Worm (Caenorhabditis elegans) whole organism, mixed stage, embryonic: Measurements from ENCODE around the gene sams-1.

Source experiments
- blmp-1 ChIP-seq: fragments of 150-350 bp; optimal IDR thresholded peaks from 2 replicates; lab custom pipeline; 2014; ENCODE audit warnings: missing biosample characterization, missing genetic modification characterization
- ceh-43 ChIP-seq: fragments of 200-800 bp; sonication (Bioruptor generic); optimal IDR thresholded peaks from 2 replicates; lab custom pipeline; 2018; ENCODE audit warnings: mild to moderate bottlenecking, missing genetic modification characterization, moderate library complexity, missing compliant biosample characterization
- ces-1 ChIP-seq: fragments of 150-350 bp; optimal IDR thresholded peaks from 2 replicates; lab custom pipeline; 2014; ENCODE audit warnings: missing biosample characterization, missing genetic modification reagents, missing genetic modification characterization
- flh-1 ChIP-seq: fragments of 200-800 bp; sonication (Bioruptor generic); optimal IDR thresholded peaks from 2 replicates; lab custom pipeline; 2018; ENCODE audit warnings: mild to moderate bottlenecking, missing genetic modification characterization, moderate library complexity, missing compliant biosample characterization
- lin-13 ChIP-seq: fragments of 150-350 bp; optimal IDR thresholded peaks from 2 replicates; lab custom pipeline; 2014; ENCODE audit warnings: missing biosample characterization, missing genetic modification characterization
- lin-32 ChIP-seq: fragments of 200-800 bp; sonication (Bioruptor generic); optimal IDR thresholded peaks from 2 replicates; lab custom pipeline; 2018; ENCODE audit warnings: mild to moderate bottlenecking, missing genetic modification characterization, missing compliant biosample characterization
- lsy-2 ChIP-seq: fragments of 150-350 bp; optimal IDR thresholded peaks from 2 replicates; lab custom pipeline; 2014; ENCODE audit warnings: missing biosample characterization, missing genetic modification characterization
- mab-5 ChIP-seq: fragments of 150-350 bp; optimal IDR thresholded peaks from 2 replicates; lab custom pipeline; 2014; ENCODE audit warnings: missing biosample characterization, missing genetic modification characterization
- nhr-2 ChIP-seq: fragments of 150-350 bp; optimal IDR thresholded peaks from 2 replicates; lab custom pipeline; 2014; ENCODE audit warnings: missing biosample characterization, missing genetic modification characterization
- nhr-237 ChIP-seq: fragments of 150-350 bp; optimal IDR thresholded peaks from 2 replicates; lab custom pipeline; 2014; ENCODE audit warnings: missing biosample characterization, missing genetic modification characterization
- nhr-76 ChIP-seq: sonication (generic microtip); optimal IDR thresholded peaks from 2 replicates; lab custom pipeline; 2017; ENCODE audit warnings: missing biosample characterization, missing genetic modification characterization
- pha-4 ChIP-seq: fragments of 150-350 bp; optimal IDR thresholded peaks from 2 replicates; lab custom pipeline; 2018; ENCODE audit warnings: missing biosample characterization, missing genetic modification reagents, missing genetic modification characterization
- sptf-1 ChIP-seq: sonication (generic microtip); optimal IDR thresholded peaks from 2 replicates; lab custom pipeline; 2017; ENCODE audit warnings: mild to moderate bottlenecking, missing genetic modification characterization, moderate library complexity, missing compliant biosample characterization

ce11 chrX:11996606-11997005, 30.8 kb downstream of the sams-1 start:
- TF ChIP-seq lsy-2 (tag; lab: Kevin White, UChicago) (no peak), sptf-1 (tag; lab: Kevin White, UChicago) (no peak), pha-4 (tag; lab: Kevin White, UChicago) (no peak), blmp-1 (tag; lab: Kevin White, UChicago) (no peak), nhr-76 (tag; lab: Kevin White, UChicago) (no peak), lin-13 (tag; lab: Kevin White, UChicago) (no peak), lin-32 (GFP tag; lab: Kevin White, UChicago) (no peak), ces-1 (no peak), mab-5 (tag; lab: Kevin White, UChicago) (no peak), ceh-43 (GFP tag; lab: Kevin White, UChicago) (no peak), nhr-237 (tag; lab: Kevin White, UChicago) (no peak), nhr-2 (tag; lab: Kevin White, UChicago) (no peak), flh-1 (GFP tag; lab: Kevin White, UChicago) (no peak)
